Fruit fly (Drosophila melanogaster): ENCODE measurements around the gene CG32982.

The CG32982 gene

dm6 chr2L:9168014-9168651 is 42.6 kb downstream of the CG32982 start (continued):
- TF ChIP-seq B-H1 (GFP tag; IDR thresholded peaks at IDR 0.05) (peak; percentile 54; the same call in 1 of the 3 replicates), esg (GFP tag; conservative IDR thresholded peaks at IDR 0.05) (peak; percentile 73), CG9609 (GFP tag; optimal IDR thresholded peaks at IDR 0.05) (peak; percentile 3), klu (GFP tag; IDR thresholded peaks at IDR 0.05) (no peak), HHEX (GFP tag; optimal IDR thresholded peaks at IDR 0.05) (peak; percentile 53), tin (GFP tag; optimal IDR thresholded peaks at IDR 0.05) (peak; percentile 66), aop (GFP tag; IDR thresholded peaks at IDR 0.05) (no peak), CG9932 (GFP tag; IDR thresholded peaks at IDR 0.05) (peak; percentile 61), ro (GFP tag; IDR thresholded peaks at IDR 0.05) (no peak), ATbp (GFP tag; optimal IDR thresholded peaks at IDR 0.05) (peak; percentile 75), pb (GFP tag; optimal IDR thresholded peaks at IDR 0.05) (no peak), CG7839 (tag; optimal IDR thresholded peaks at IDR 0.05) (peak; percentile 80), CG17802 (tag; optimal IDR thresholded peaks at IDR 0.05) (peak; percentile 16), Spps (tag; optimal IDR thresholded peaks at IDR 0.05) (peak; percentile 38), ind (GFP tag; optimal IDR thresholded peaks at IDR 0.05) (peak; percentile 70), mld (GFP tag; IDR thresholded peaks at IDR 0.05; ENCODE audit: partially characterized antibody) (0 out of 3 replicates have a peak, but pooled peaks have one; percentile 44), Sry-δ (GFP tag; optimal IDR thresholded peaks at IDR 0.05) (no peak), CG2678 (tag; optimal IDR thresholded peaks at IDR 0.05) (peak; percentile 77), CG6683 (GFP tag; optimal IDR thresholded peaks at IDR 0.05) (peak; percentile 31), ttk (GFP tag; IDR thresholded peaks at IDR 0.05) (peak; percentile 77), CG6175 (GFP tag; IDR thresholded peaks at IDR 0.05) (0 out of 3 replicates have a peak, but pooled peaks have one; percentile 24), Dek (tag; optimal IDR thresholded peaks at IDR 0.05) (peak; percentile 11), HmgD (GFP tag; optimal IDR thresholded peaks at IDR 0.05) (no peak), D (optimal IDR thresholded peaks at IDR 0.05) (no peak), D (GFP tag; optimal IDR thresholded peaks at IDR 0.05) (peak; percentile 56), dmrt99B (tag; optimal IDR thresholded peaks at IDR 0.05) (peak; percentile 82), sens-2 (GFP tag; IDR thresholded peaks at IDR 0.05) (peak; percentile 62; the same call in 1 of the 2 replicates), Adf1 (GFP tag; IDR thresholded peaks at IDR 0.05) (no peak; the same call in 1 of the 2 replicates), CG8478 (optimal IDR thresholded peaks at IDR 0.05) (no peak), E2f1 (GFP tag; IDR thresholded peaks at IDR 0.05) (peak; percentile 75; the same call in 1 of the 2 replicates), Ssrp (tag; optimal IDR thresholded peaks at IDR 0.05) (peak; percentile 60), CG9215 (GFP tag; IDR thresholded peaks at IDR 0.05) (peak; percentile 34; the same call in 1 of the 2 replicates), CG16815 (GFP tag; optimal IDR thresholded peaks at IDR 0.05) (peak; percentile 40), CG18764 (GFP tag; optimal IDR thresholded peaks at IDR 0.05) (peak; percentile 44), CG11696 (GFP tag; IDR thresholded peaks at IDR 0.05) (peak; percentile 76), hkb (optimal IDR thresholded peaks at IDR 0.05) (no peak), hkb (GFP tag; IDR thresholded peaks at IDR 0.05) (peak; percentile 85), CG18619 (GFP tag; optimal IDR thresholded peaks at IDR 0.05) (peak; percentile 37), hth (optimal IDR thresholded peaks at IDR 0.05) (no peak), org-1 (GFP tag; optimal IDR thresholded peaks at IDR 0.05) (peak; percentile 44), CG6654 (GFP tag; optimal IDR thresholded peaks at IDR 0.05) (peak; percentile 6), lab (GFP tag; optimal IDR thresholded peaks at IDR 0.05) (peak; percentile 80), zen (tag; optimal IDR thresholded peaks at IDR 0.05) (peak; percentile 64), CG4707 (GFP tag; optimal IDR thresholded peaks at IDR 0.05) (peak; percentile 45), CG2120 (GFP tag; optimal IDR thresholded peaks at IDR 0.05) (peak; percentile 73), dan (GFP tag; IDR thresholded peaks at IDR 0.05) (no peak), Dp (GFP tag; optimal IDR thresholded peaks at IDR 0.05) (no peak), scrt (GFP tag; optimal IDR thresholded peaks at IDR 0.05) (peak; percentile 21), usp (GFP tag; optimal IDR thresholded peaks at IDR 0.05) (no peak), CG34224 (GFP tag; IDR thresholded peaks at IDR 0.05; ENCODE audit: partially characterized antibody) (no peak), CG13123 (GFP tag; optimal IDR thresholded peaks at IDR 0.05) (no peak)

Measured in whole organism, embryonic.